Worm (Caenorhabditis elegans) whole organism, late embryonic: ENCODE measurements around the gene gtf-2H5.

Source experiments
- fkh-10 ChIP-seq: fragments of 150-350 bp; optimal IDR thresholded peaks from 2 replicates; lab custom pipeline; 2014; ENCODE audit warnings: missing biosample characterization, missing genetic modification reagents, missing genetic modification characterization
- lin-11 ChIP-seq: fragments of 200-800 bp; sonication (Bioruptor generic); optimal IDR thresholded peaks from 2 replicates; lab custom pipeline; 2018; ENCODE audit warnings: mild to moderate bottlenecking, missing genetic modification characterization, missing compliant biosample characterization
- nhr-11 ChIP-seq: fragments of 150-350 bp; optimal IDR thresholded peaks from 2 replicates; lab custom pipeline; 2014; ENCODE audit warnings: missing biosample characterization, missing genetic modification characterization
- unc-55 ChIP-seq: sonication (generic microtip); optimal IDR thresholded peaks from 2 replicates; lab custom pipeline; 2017; ENCODE audit warnings: missing biosample characterization, missing genetic modification reagents, missing genetic modification characterization

ce11 chrIII:541766-542165 lies 35.6 kb downstream of the gtf-2H5 start, which contains the start of gene T22F7.1:
- TF ChIP-seq nhr-11 (tag; lab: Kevin White, UChicago) (no peak), unc-55 (no peak), fkh-10 (GFP tag; lab: Kevin White, UChicago) (no peak), lin-11 (tag; lab: Kevin White, UChicago) (no peak)
